Worm (Caenorhabditis elegans) whole organism, young adult: ENCODE data around the gene rack-1.
A peak's percentile ranks its signal among the peaks of the same experiment; 100 is the strongest.

Experiments used
- C17E4.6 ChIP-seq: fragments of 200-800 bp; sonication (Bioruptor generic); IDR thresholded peaks from 2 replicates; pipeline ENCODE4 v1.3.6; 2022; ENCODE audit warnings: missing genetic modification reagents, missing genetic modification characterization, missing compliant biosample characterization
- F10E7.11 ChIP-seq: sonication (generic microtip); optimal IDR thresholded peaks from 2 replicates; lab custom pipeline; 2017; ENCODE audit warnings: mild to moderate bottlenecking, missing genetic modification characterization, moderate library complexity, missing compliant biosample characterization
- F23B12.7 ChIP-seq: sonication (generic microtip); optimal IDR thresholded peaks from 2 replicates; lab custom pipeline; 2017; ENCODE audit warnings: missing genetic modification characterization, mild to moderate bottlenecking, missing compliant biosample characterization, antibody characterized with exemption, moderate library complexity; ENCODE audit not compliant: insufficient read depth
- F55B11.4 ChIP-seq: sonication (generic microtip); optimal IDR thresholded peaks from 2 replicates; lab custom pipeline; 2016; ENCODE audit warnings: missing compliant biosample characterization, missing genetic modification characterization, borderline replicate concordance; ENCODE audit not compliant: insufficient read depth
- K11D2.4 ChIP-seq: fragments of 200-800 bp; sonication (Bioruptor generic); IDR thresholded peaks from 2 replicates; pipeline ENCODE4 v1.3.6; 2022; ENCODE audit warnings: missing genetic modification reagents, missing genetic modification characterization, missing compliant biosample characterization
- K12H6.12 ChIP-seq: fragments of 200-800 bp; sonication (Bioruptor generic); optimal IDR thresholded peaks from 2 replicates; lab custom pipeline; 2018; ENCODE audit warnings: mild to moderate bottlenecking, missing genetic modification characterization, missing compliant biosample characterization
- Y53G8AR.9 ChIP-seq: fragments of 200-800 bp; sonication (Bioruptor generic); conservative IDR thresholded peaks from 2 replicates; pipeline ENCODE4 v1.3.6; 2022; ENCODE audit warnings: missing genetic modification reagents, missing genetic modification characterization, missing compliant biosample characterization
- Y79H2A.3 ChIP-seq: fragments of 200-800 bp; sonication (Bioruptor generic); conservative IDR thresholded peaks from 2 replicates; pipeline ENCODE4 v1.3.6; 2022; ENCODE audit warnings: missing genetic modification reagents, missing genetic modification characterization, missing compliant biosample characterization
- athp-1 ChIP-seq: sonication (generic microtip); optimal IDR thresholded peaks from 2 replicates; lab custom pipeline; 2017; ENCODE audit warnings: mild to moderate bottlenecking, missing genetic modification characterization, missing compliant biosample characterization
- attf-5 ChIP-seq: fragments of 200-800 bp; sonication (Bioruptor generic); optimal IDR thresholded peaks from 2 replicates; lab custom pipeline; 2018; ENCODE audit warnings: mild to moderate bottlenecking, missing genetic modification characterization, missing compliant biosample characterization
- bed-1 ChIP-seq: fragments of 200-800 bp; sonication (Bioruptor generic); IDR thresholded peaks from 2 replicates; pipeline ENCODE4 v1.3.6; 2022; ENCODE audit warnings: missing genetic modification reagents, missing genetic modification characterization, missing compliant biosample characterization
- bed-2 ChIP-seq: fragments of 200-800 bp; sonication (Bioruptor generic); IDR thresholded peaks from 2 replicates; pipeline ENCODE4 v1.3.6; 2022; ENCODE audit warnings: missing genetic modification reagents, missing genetic modification characterization, missing compliant biosample characterization
- cebp-1 ChIP-seq, 2 experiments: fragments of 200-800 bp in 1 of 2; sonication (Bioruptor generic) in 1 of 2; sonication (generic microtip) in 1 of 2; IDR thresholded peaks in 1 of 2; optimal IDR thresholded peaks in 1 of 2; 2 replicates each; pipeline versions ENCODE4 v1.3.6 to Lab custom; 2017 to 2022; ENCODE audit warnings: missing compliant biosample characterization in 2 of 2, missing genetic modification characterization in 2 of 2, mild to moderate bottlenecking in 1 of 2, missing genetic modification reagents in 1 of 2, moderate library complexity in 1 of 2
- cebp-2 ChIP-seq: fragments of 200-800 bp; sonication (Bioruptor generic); IDR thresholded peaks from 2 replicates; pipeline ENCODE4 v1.3.6; 2022; ENCODE audit warnings: missing genetic modification characterization, missing compliant biosample characterization
- ceh-79 ChIP-seq: sonication (generic microtip); optimal IDR thresholded peaks from 2 replicates; lab custom pipeline; 2017; ENCODE audit warnings: mild to moderate bottlenecking, missing genetic modification characterization, missing compliant biosample characterization
- chd-7 ChIP-seq: sonication (generic microtip); optimal IDR thresholded peaks from 2 replicates; lab custom pipeline; 2016; ENCODE audit warnings: mild to moderate bottlenecking, missing genetic modification characterization, moderate library complexity, missing compliant biosample characterization
- dpff-1 ChIP-seq: sonication (generic microtip); optimal IDR thresholded peaks from 2 replicates; lab custom pipeline; 2017; ENCODE audit warnings: mild to moderate bottlenecking, missing genetic modification characterization, missing compliant biosample characterization
- fkh-3 ChIP-seq: sonication (generic microtip); optimal IDR thresholded peaks from 2 replicates; lab custom pipeline; 2016; ENCODE audit warnings: mild to moderate bottlenecking, missing genetic modification characterization, missing compliant biosample characterization
- hmg-1.2 ChIP-seq: fragments of 200-800 bp; sonication (Bioruptor generic); IDR thresholded peaks from 2 replicates; pipeline ENCODE4 v1.3.6; 2022; ENCODE audit warnings: missing genetic modification reagents, missing genetic modification characterization, missing compliant biosample characterization
- hmg-20 ChIP-seq: fragments of 200-800 bp; sonication (Bioruptor generic); IDR thresholded peaks from 2 replicates; pipeline ENCODE4 v1.3.6; 2022; ENCODE audit warnings: missing genetic modification reagents, missing genetic modification characterization, missing compliant biosample characterization
- let-607 ChIP-seq, 2 experiments: fragments of 200-800 bp in 1 of 2; sonication (Bioruptor generic) in 1 of 2; sonication (generic microtip) in 1 of 2; optimal IDR thresholded peaks; 2 replicates each; lab custom pipeline; 2016 to 2018; ENCODE audit warnings: mild to moderate bottlenecking in 2 of 2, missing compliant biosample characterization in 2 of 2, missing genetic modification characterization in 2 of 2, moderate library complexity in 2 of 2, missing genotype in 1 of 2
- lin-26 ChIP-seq: fragments of 200-800 bp; sonication (Bioruptor generic); IDR thresholded peaks from 2 replicates; pipeline ENCODE4 v1.3.6; 2022; ENCODE audit warnings: missing genetic modification reagents, missing genetic modification characterization, missing compliant biosample characterization
- lin-35 ChIP-seq, 3 experiments: fragments of 150-350 bp in 2 of 3; sonication (generic microtip) in 1 of 3; optimal IDR thresholded peaks; 2 replicates each; lab custom pipeline; 2014 to 2018; ENCODE audit warnings: missing biosample characterization in 3 of 3, missing genetic modification characterization in 3 of 3, missing genetic modification reagents in 3 of 3
- lsl-1 ChIP-seq: fragments of 200-800 bp; sonication (Bioruptor generic); optimal IDR thresholded peaks from 2 replicates; lab custom pipeline; 2018; ENCODE audit warnings: mild to moderate bottlenecking, missing genetic modification characterization, moderate library complexity, missing compliant biosample characterization
- madf-6 ChIP-seq: fragments of 200-800 bp; sonication (Bioruptor generic); IDR thresholded peaks from 2 replicates; pipeline ENCODE4 v1.3.6; 2022; ENCODE audit warnings: missing genetic modification reagents, missing genetic modification characterization, missing compliant biosample characterization
- mes-4 ChIP-seq: sonication (generic microtip); optimal IDR thresholded peaks from 2 replicates; lab custom pipeline; 2016; ENCODE audit warnings: missing genotype, missing genetic modification characterization, missing compliant biosample characterization
- mxl-1 ChIP-seq: sonication (generic microtip); optimal IDR thresholded peaks from 2 replicates; lab custom pipeline; 2016; ENCODE audit warnings: missing genetic modification characterization, missing compliant biosample characterization
- nfya-1 ChIP-seq: sonication (generic microtip); optimal IDR thresholded peaks from 2 replicates; lab custom pipeline; 2017; ENCODE audit warnings: antibody characterized with exemption, missing compliant biosample characterization, missing genetic modification characterization, borderline replicate concordance; ENCODE audit not compliant: insufficient read depth
- nfya-2 ChIP-seq: fragments of 200-800 bp; sonication (Bioruptor generic); IDR thresholded peaks from 2 replicates; pipeline ENCODE4 v1.3.6; 2022; ENCODE audit warnings: missing genetic modification reagents, missing genetic modification characterization, missing compliant biosample characterization
- nhr-80 ChIP-seq: sonication (generic microtip); optimal IDR thresholded peaks from 2 replicates; lab custom pipeline; 2016; ENCODE audit warnings: missing genetic modification characterization, missing compliant biosample characterization
- pha-4 ChIP-seq: fragments of 150-350 bp; sonication (generic microtip); optimal IDR thresholded peaks from 2 replicates; lab custom pipeline; 2014; ENCODE audit warnings: missing biosample characterization, missing genetic modification reagents, missing genetic modification characterization
- snpc-1.3 ChIP-seq: sonication (generic microtip); optimal IDR thresholded peaks from 2 replicates; lab custom pipeline; 2017; ENCODE audit warnings: missing genetic modification characterization, mild to moderate bottlenecking, missing compliant biosample characterization, antibody characterized with exemption, moderate library complexity, missing genotype, missing genetic modification reagents; ENCODE audit not compliant: insufficient read depth
- snpc-3.4 ChIP-seq: sonication (generic microtip); optimal IDR thresholded peaks from 2 replicates; lab custom pipeline; 2017; ENCODE audit warnings: missing genetic modification characterization, mild to moderate bottlenecking, missing compliant biosample characterization, antibody characterized with exemption, moderate library complexity, missing genotype, missing genetic modification reagents
- snpc-4 ChIP-seq, 5 experiments: fragments of 150-350 bp in 1 of 5; sonication (generic microtip) in 4 of 5; optimal IDR thresholded peaks; 2 replicates each; lab custom pipeline; 2014 to 2018; ENCODE audit warnings: missing genetic modification characterization in 5 of 5, missing biosample characterization in 3 of 5, antibody characterized with exemption in 2 of 5, mild to moderate bottlenecking in 2 of 5, missing compliant biosample characterization in 2 of 5, missing genotype in 2 of 5, moderate library complexity in 2 of 5, missing genetic modification reagents in 1 of 5
- somi-1 ChIP-seq: fragments of 200-800 bp; sonication (Bioruptor generic); optimal IDR thresholded peaks from 2 replicates; lab custom pipeline; 2018; ENCODE audit warnings: mild to moderate bottlenecking, missing genetic modification characterization, missing compliant biosample characterization
- ztf-18 ChIP-seq: sonication (generic microtip); optimal IDR thresholded peaks from 2 replicates; lab custom pipeline; 2016; ENCODE audit warnings: missing genotype, mild to moderate bottlenecking, missing genetic modification characterization, missing compliant biosample characterization
- ztf-25 ChIP-seq: fragments of 200-800 bp; sonication (Bioruptor generic); IDR thresholded peaks from 2 replicates; pipeline ENCODE4 v1.3.6; 2022; ENCODE audit warnings: missing genetic modification reagents, missing genetic modification characterization, missing compliant biosample characterization
- ztf-3 ChIP-seq: fragments of 200-800 bp; sonication (Bioruptor generic); optimal IDR thresholded peaks from 2 replicates; lab custom pipeline; 2018; ENCODE audit warnings: mild to moderate bottlenecking, missing genetic modification characterization, missing compliant biosample characterization

rack-1 gene

DNA sequence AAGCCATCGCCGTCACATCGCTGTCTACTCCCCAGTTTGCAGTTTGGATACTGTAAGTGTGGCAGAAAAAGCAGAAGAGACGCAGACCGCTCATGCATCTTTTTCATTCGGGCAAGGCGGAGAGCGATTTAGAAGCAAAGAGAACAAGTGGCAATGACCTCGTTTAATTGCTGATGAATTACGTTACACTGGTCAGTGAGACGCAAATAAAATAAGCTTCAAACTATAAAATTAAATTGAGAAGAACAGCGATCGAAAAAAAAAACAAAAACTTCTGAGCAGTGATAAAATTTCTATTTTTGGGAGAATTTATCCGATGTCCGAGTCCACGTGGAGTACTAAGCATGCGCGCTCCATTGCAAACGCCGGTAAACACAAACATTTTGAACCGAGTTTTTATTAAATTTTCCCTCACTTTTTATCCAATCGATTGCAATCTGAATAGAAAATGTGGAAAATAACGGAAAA is 45.7 kb downstream of the rack-1 start, which contains the start of gene C24F3.2 (continued):
- TF ChIP-seq fkh-3 (tag; lab: Kevin White, UChicago): no peak
- no peak for TF ChIP-seq nfya-2 (GFP tag; lab: Robert Waterston, UW)
- TF ChIP-seq F10E7.11 (tag; lab: Kevin White, UChicago): no peak
- TF ChIP-seq snpc-3.4 (tag; lab: Kevin White, UChicago): no peak
- no peak for TF ChIP-seq chd-7 (tag; lab: Kevin White, UChicago)
- TF ChIP-seq somi-1 (GFP tag; lab: Kevin White, UChicago): peak; percentile 21
- no peak for TF ChIP-seq cebp-1 (GFP tag; IDR thresholded peaks at IDR 0.05; lab: Robert Waterston, UW)
- no peak for TF ChIP-seq cebp-1 (tag; optimal IDR thresholded peaks at IDR 0.05; lab: Kevin White, UChicago)
- no peak for TF ChIP-seq ceh-79 (tag; lab: Kevin White, UChicago)
- TF ChIP-seq lin-26 (GFP tag; lab: Robert Waterston, UW): no peak
- no peak for TF ChIP-seq athp-1 (tag; lab: Kevin White, UChicago)
- TF ChIP-seq dpff-1 (tag; lab: Kevin White, UChicago): no peak
- TF ChIP-seq lsl-1 (GFP tag; lab: Kevin White, UChicago): peak; percentile 27
- no peak for TF ChIP-seq cebp-2
- no peak for TF ChIP-seq Y53G8AR.9
- no peak for TF ChIP-seq hmg-20 (GFP tag; lab: Robert Waterston, UW)
- peak; percentile 79 for TF ChIP-seq attf-5 (GFP tag; lab: Kevin White, UChicago)
- TF ChIP-seq snpc-1.3: no peak
- peak; percentile 48 for TF ChIP-seq F23B12.7 (tag; lab: Kevin White, UChicago)
- TF ChIP-seq C17E4.6 (GFP tag; lab: Robert Waterston, UW): no peak
- TF ChIP-seq K11D2.4 (GFP tag; lab: Robert Waterston, UW): no peak; the same call in 1 of the 2 replicates
- TF ChIP-seq let-607 (tag; optimal IDR thresholded peaks at IDR 0.05; lab: Kevin White, UChicago): peak; percentile 98 to 99
- no peak for TF ChIP-seq mxl-1 (tag; lab: Kevin White, UChicago)
- no peak for TF ChIP-seq Y79H2A.3
- no peak for TF ChIP-seq ztf-3 (GFP tag; lab: Kevin White, UChicago)
- no peak for TF ChIP-seq F55B11.4 (tag; lab: Kevin White, UChicago)
- TF ChIP-seq K12H6.12 (tag; lab: Kevin White, UChicago): peak; percentile 74
- no peak for TF ChIP-seq ztf-25 (GFP tag; lab: Robert Waterston, UW)
- TF ChIP-seq lin-35 (GFP tag; optimal IDR thresholded peaks at IDR 0.05; lab: Kevin White, UChicago): peak in 1 of 3 experiments; percentile 46
- TF ChIP-seq bed-1 (GFP tag; lab: Robert Waterston, UW): no peak
- no peak for TF ChIP-seq bed-2 (GFP tag; lab: Robert Waterston, UW)
- no peak for TF ChIP-seq madf-6 (GFP tag; lab: Robert Waterston, UW)
- no peak for TF ChIP-seq snpc-4 (GFP tag; optimal IDR thresholded peaks at IDR 0.05; lab: Kevin White, UChicago)
- peak in 1 of 4 experiments; percentile 20 for TF ChIP-seq snpc-4 (tag; optimal IDR thresholded peaks at IDR 0.05; lab: Kevin White, UChicago)
- peak; percentile 80; the same call in 1 of the 2 replicates for TF ChIP-seq hmg-1.2 (GFP tag; lab: Robert Waterston, UW)
- peak; percentile 30 for TF ChIP-seq ztf-18 (tag; lab: Kevin White, UChicago)
- TF ChIP-seq nhr-80: peak; percentile 69
- TF ChIP-seq nfya-1 (tag; lab: Kevin White, UChicago): no peak
- no peak for TF ChIP-seq mes-4
- TF ChIP-seq pha-4: no peak
